Fruit fly (Drosophila melanogaster): Measurements from ENCODE around the gene CG43082.

CG43082 gene

dm6 chr3L:15690711-15691591 lies 29.3 kb downstream of the CG43082 start (continued):
- TF ChIP-seq kay (GFP tag; optimal IDR thresholded peaks at IDR 0.05) (no peak), E2f1 (GFP tag; IDR thresholded peaks at IDR 0.05) (no peak), phol (tag; optimal IDR thresholded peaks at IDR 0.05) (peak; percentile 73), zen (tag; optimal IDR thresholded peaks at IDR 0.05) (peak; percentile 64), bab2 (GFP tag; optimal IDR thresholded peaks at IDR 0.05) (no peak), dmrt99B (tag; optimal IDR thresholded peaks at IDR 0.05) (peak; percentile 61), CG7556 (GFP tag; optimal IDR thresholded peaks at IDR 0.05) (peak; percentile 65), CG17385 (GFP tag; optimal IDR thresholded peaks at IDR 0.05) (peak; percentile 8), ewg (GFP tag; optimal IDR thresholded peaks at IDR 0.05) (no peak), vvl (GFP tag; IDR thresholded peaks at IDR 0.05) (no peak), Dref (GFP tag; IDR thresholded peaks at IDR 0.05) (no peak), odd (GFP tag; optimal IDR thresholded peaks at IDR 0.05) (peak; percentile 31), cwo (GFP tag; optimal IDR thresholded peaks at IDR 0.05) (peak; percentile 65), Lim3 (GFP tag; IDR thresholded peaks at IDR 0.05) (no peak), CG4360 (GFP tag; IDR thresholded peaks at IDR 0.05) (no peak), CG1024 (GFP tag; IDR thresholded peaks at IDR 0.05) (peak; percentile 31; the same call in 1 of the 2 replicates), hkb (optimal IDR thresholded peaks at IDR 0.05) (no peak), hkb (GFP tag; IDR thresholded peaks at IDR 0.05) (peak; percentile 78), Meics (GFP tag; optimal IDR thresholded peaks at IDR 0.05) (peak; percentile 70), gt (GFP tag; IDR thresholded peaks at IDR 0.05) (no peak), twi (tag; optimal IDR thresholded peaks at IDR 0.05) (peak; percentile 24), CTCF (GFP tag; optimal IDR thresholded peaks at IDR 0.05) (peak; percentile 19), CG15011 (GFP tag; optimal IDR thresholded peaks at IDR 0.05) (peak; percentile 20), CG8388 (GFP tag; optimal IDR thresholded peaks at IDR 0.05) (peak; percentile 59), CG18476 (GFP tag; optimal IDR thresholded peaks at IDR 0.05) (peak; percentile 55), CG31365 (tag; optimal IDR thresholded peaks at IDR 0.05) (no peak), CG1233 (GFP tag; optimal IDR thresholded peaks at IDR 0.05) (peak; percentile 60), CG4820 (GFP tag; optimal IDR thresholded peaks at IDR 0.05) (peak; percentile 64), CG4707 (GFP tag; optimal IDR thresholded peaks at IDR 0.05) (no peak), CG10366 (GFP tag; IDR thresholded peaks at IDR 0.05) (no peak), CG12155 (GFP tag; optimal IDR thresholded peaks at IDR 0.05) (no peak), CG9437 (GFP tag; optimal IDR thresholded peaks at IDR 0.05) (peak; percentile 13), sqz (GFP tag; optimal IDR thresholded peaks at IDR 0.05) (no peak), zf30C (GFP tag; optimal IDR thresholded peaks at IDR 0.05) (peak; percentile 53), CG1792 (GFP tag; optimal IDR thresholded peaks at IDR 0.05) (peak; percentile 56), HLH3B (GFP tag; IDR thresholded peaks at IDR 0.05) (0 out of 2 replicates have a peak, but pooled peaks have one; percentile 17), Fer1 (GFP tag; optimal IDR thresholded peaks at IDR 0.05) (peak; percentile 37), CG33557 (GFP tag; optimal IDR thresholded peaks at IDR 0.05) (peak; percentile 39), CG6813 (GFP tag; optimal IDR thresholded peaks at IDR 0.05) (peak; percentile 54), tio (GFP tag; optimal IDR thresholded peaks at IDR 0.05) (no peak), CG31224 (GFP tag; IDR thresholded peaks at IDR 0.05) (no peak), mirr (GFP tag; optimal IDR thresholded peaks at IDR 0.05) (peak; percentile 23), nerfin-1 (tag; optimal IDR thresholded peaks at IDR 0.05) (peak; percentile 40), CG2120 (GFP tag; optimal IDR thresholded peaks at IDR 0.05) (peak; percentile 0), CG10462 (GFP tag; optimal IDR thresholded peaks at IDR 0.05) (no peak), CG12391 (tag; optimal IDR thresholded peaks at IDR 0.05) (peak; percentile 59), Hr78 (GFP tag; optimal IDR thresholded peaks at IDR 0.05) (peak in 1 of 2 experiments; percentile 29), CG9727 (GFP tag; optimal IDR thresholded peaks at IDR 0.05) (peak; percentile 24), CG17612 (GFP tag; IDR thresholded peaks at IDR 0.05) (no peak)
